Fruit fly (Drosophila melanogaster): ENCODE data around the gene ERp44.

Gene ERp44

dm6 chrX:16279340-16279941 lies 18.1 kb downstream of the ERp44 start (continued):
- TF ChIP-seq CG30431 (GFP tag; optimal IDR thresholded peaks at IDR 0.05) (peak; percentile 69), CG15073 (GFP tag; optimal IDR thresholded peaks at IDR 0.05) (no peak), CG10321 (GFP tag; IDR thresholded peaks at IDR 0.05) (peak; percentile 60), YL-1 (GFP tag; optimal IDR thresholded peaks at IDR 0.05) (no peak), CG3995 (GFP tag; optimal IDR thresholded peaks at IDR 0.05) (peak; percentile 33), CG4820 (GFP tag; optimal IDR thresholded peaks at IDR 0.05) (peak; percentile 79), D19B (GFP tag; optimal IDR thresholded peaks at IDR 0.05) (peak; percentile 61), tin (GFP tag; optimal IDR thresholded peaks at IDR 0.05) (peak; percentile 74), CG8388 (GFP tag; optimal IDR thresholded peaks at IDR 0.05) (peak; percentile 59), ac (GFP tag; optimal IDR thresholded peaks at IDR 0.05) (no peak), CG8765 (GFP tag; IDR thresholded peaks at IDR 0.05) (peak; percentile 70), Nf-YC (tag; optimal IDR thresholded peaks at IDR 0.05) (peak; percentile 25), TFAM (GFP tag; optimal IDR thresholded peaks at IDR 0.05) (no peak), Spps (tag; optimal IDR thresholded peaks at IDR 0.05) (no peak), tna (GFP tag; IDR thresholded peaks at IDR 0.05; ENCODE audit: partially characterized antibody) (no peak), HLH54F (GFP tag; optimal IDR thresholded peaks at IDR 0.05) (peak; percentile 69), slbo (GFP tag; IDR thresholded peaks at IDR 0.05) (peak; percentile 94), schlank (tag; optimal IDR thresholded peaks at IDR 0.05) (peak; percentile 77), ind (GFP tag; optimal IDR thresholded peaks at IDR 0.05) (peak; percentile 89), Neu2 (GFP tag; optimal IDR thresholded peaks at IDR 0.05; ENCODE audit: borderline replicate concordance) (no peak), Dp (GFP tag; optimal IDR thresholded peaks at IDR 0.05) (no peak), Ssrp (tag; optimal IDR thresholded peaks at IDR 0.05) (peak; percentile 75), lmd (GFP tag; IDR thresholded peaks at IDR 0.05) (peak; percentile 94), ranshi (GFP tag; IDR thresholded peaks at IDR 0.05) (peak; percentile 92), unc-4 (GFP tag; IDR thresholded peaks at IDR 0.05; ENCODE audit: partially characterized antibody) (no peak), CG7987 (GFP tag; optimal IDR thresholded peaks at IDR 0.05) (peak; percentile 27), CoRest (tag; optimal IDR thresholded peaks at IDR 0.05) (peak; percentile 77), Nf-YA (GFP tag; IDR thresholded peaks at IDR 0.05) (peak; percentile 79), Hey (tag; optimal IDR thresholded peaks at IDR 0.05) (no peak), CG2120 (GFP tag; optimal IDR thresholded peaks at IDR 0.05) (peak; percentile 83), CG12659 (GFP tag; optimal IDR thresholded peaks at IDR 0.05) (peak; percentile 55), Sin3A (optimal IDR thresholded peaks at IDR 0.05) (no peak), crol (GFP tag; IDR thresholded peaks at IDR 0.05) (peak; percentile 41; the same call in 1 of the 2 replicates), CG4282 (GFP tag; optimal IDR thresholded peaks at IDR 0.05) (no peak), CG13894 (tag; optimal IDR thresholded peaks at IDR 0.05) (peak; percentile 72), cad (GFP tag; optimal IDR thresholded peaks at IDR 0.05) (no peak), CG11695 (GFP tag; IDR thresholded peaks at IDR 0.05) (peak; percentile 79; the same call in 2 of the 3 replicates), usp (GFP tag; optimal IDR thresholded peaks at IDR 0.05) (no peak), Mad (GFP tag; optimal IDR thresholded peaks at IDR 0.05) (peak; percentile 45), CG8478 (optimal IDR thresholded peaks at IDR 0.05) (no peak), lov (optimal IDR thresholded peaks at IDR 0.05) (no peak), lov (GFP tag; IDR thresholded peaks at IDR 0.05) (peak; percentile 83; the same call in 2 of the 3 replicates), wdn (GFP tag; IDR thresholded peaks at IDR 0.05) (peak; percentile 60), dm (GFP tag; optimal IDR thresholded peaks at IDR 0.05) (peak; percentile 43), Myb (GFP tag; optimal IDR thresholded peaks at IDR 0.05) (peak; percentile 56), CG17328 (GFP tag; IDR thresholded peaks at IDR 0.05) (peak; percentile 80), trh (GFP tag; optimal IDR thresholded peaks at IDR 0.05) (no peak), CG11723 (GFP tag; optimal IDR thresholded peaks at IDR 0.05) (peak; percentile 40), HLH3B (GFP tag; IDR thresholded peaks at IDR 0.05) (peak; percentile 90), CG15696 (tag; optimal IDR thresholded peaks at IDR 0.05) (peak; percentile 59), CG2889 (GFP tag; IDR thresholded peaks at IDR 0.05) (peak; percentile 66; the same call in 2 of the 3 replicates), CG6272 (GFP tag; IDR thresholded peaks at IDR 0.05) (peak; percentile 87)

Data from whole organism, embryonic.